Worm (Caenorhabditis elegans) whole organism, mixed stage, embryonic: ENCODE results near the gene R12B2.7.

ENCODE experiments used
- flh-1 ChIP-seq: fragments of 200-800 bp; sonication (Bioruptor generic); optimal IDR thresholded peaks from 2 replicates; lab custom pipeline; 2018; ENCODE audit warnings: mild to moderate bottlenecking, missing genetic modification characterization, moderate library complexity, missing compliant biosample characterization
- pha-4 ChIP-seq: fragments of 150-350 bp; optimal IDR thresholded peaks from 2 replicates; lab custom pipeline; 2018; ENCODE audit warnings: missing biosample characterization, missing genetic modification reagents, missing genetic modification characterization
- unc-62 ChIP-seq: fragments of 150-350 bp; optimal IDR thresholded peaks from 2 replicates; lab custom pipeline; 2014; ENCODE audit warnings: missing biosample characterization, missing genetic modification reagents, missing genetic modification characterization

- TF ChIP-seq unc-62 (GFP tag; lab: Kevin White, UChicago) (no peak), flh-1 (GFP tag; lab: Kevin White, UChicago) (no peak), pha-4 (no peak)
Measured at ce11 chrIII:5834663-5835062, 19.8 kb downstream of the R12B2.7 start.
